Worm (Caenorhabditis elegans): ENCODE results near the gene C25D7.10.
"Not testable (repeated sequence)": the region's sequence is repeated elsewhere in the genome, so short reads cannot be mapped to it uniquely, and the experiment has no call there.

The C25D7.10 gene

ce11 chrV:15105893-15106598, 38.8 kb downstream of the C25D7.10 start, which contains the start of gene C01G10.14:
Gene C01G10.14, minus strand, starts transcription at chrV:15105943.
- TF ChIP-seq nhr-23, nhr-28, lin-15B (tag; optimal IDR thresholded peaks at IDR 0.05): not testable (repeated sequence)

ce11 chrV:15109260-15109659, 42.0 kb downstream of the C25D7.10 start, which contains the start of gene Y75B12A.2:
Gene Y75B12A.2, plus strand, starts transcription at chrV:15109560.
- TF ChIP-seq ama-1 (optimal IDR thresholded peaks at IDR 0.05) (no peak), daf-12 (tag; optimal IDR thresholded peaks at IDR 0.05) (no peak), nhr-76 (tag; optimal IDR thresholded peaks at IDR 0.05) (no peak), nhr-25 (tag; optimal IDR thresholded peaks at IDR 0.05) (no peak), elt-1 (tag; optimal IDR thresholded peaks at IDR 0.05) (no peak), unc-39 (tag; optimal IDR thresholded peaks at IDR 0.05) (no peak), nhr-11 (tag; optimal IDR thresholded peaks at IDR 0.05) (no peak), mdl-1 (tag; optimal IDR thresholded peaks at IDR 0.05) (no peak)

- TF ChIP-seq egl-5 (tag; optimal IDR thresholded peaks at IDR 0.05), result no peak
- no peak for TF ChIP-seq ceh-82 (tag; optimal IDR thresholded peaks at IDR 0.05)
- TF ChIP-seq ZK546.5 (tag; optimal IDR thresholded peaks at IDR 0.05), result no peak
- TF ChIP-seq nhr-12 (tag; optimal IDR thresholded peaks at IDR 0.05), result no peak
- no peak for TF ChIP-seq eor-1 (tag; optimal IDR thresholded peaks at IDR 0.05)
- no peak for TF ChIP-seq elt-1 (tag; optimal IDR thresholded peaks at IDR 0.05)
These were observed 44.4 kb downstream of the C25D7.10 start, which contains the start of gene T01G5.7 for ce11 chrV:15111660-15112059. Gene T01G5.7, plus strand, starts transcription at chrV:15111960.

ce11 chrV:15113992-15114391, 46.7 kb downstream of the C25D7.10 start, which contains the start of gene T01G5.6:
Gene T01G5.6, minus strand, starts transcription at chrV:15114092.
- TF ChIP-seq nhr-28 (tag; optimal IDR thresholded peaks at IDR 0.05) (no peak), skn-1 (tag; optimal IDR thresholded peaks at IDR 0.05) (no peak), nhr-237 (tag; optimal IDR thresholded peaks at IDR 0.05) (no peak), eor-1 (tag; optimal IDR thresholded peaks at IDR 0.05) (no peak), unc-62 (GFP tag; optimal IDR thresholded peaks at IDR 0.05) (no peak), egl-27 (tag; optimal IDR thresholded peaks at IDR 0.05) (no peak), ztf-11 (tag; optimal IDR thresholded peaks at IDR 0.05) (no peak)

- TF ChIP-seq skn-1 (tag; optimal IDR thresholded peaks at IDR 0.05); nhr-237 (tag; optimal IDR thresholded peaks at IDR 0.05); unc-62 (GFP tag; optimal IDR thresholded peaks at IDR 0.05): not testable (repeated sequence)
These were observed 48.7 kb downstream of the C25D7.10 start, which contains the start of gene T01G5.8 for ce11 chrV:15115968-15116367. Gene T01G5.8, plus strand, starts transcription at chrV:15116268.

All from whole organism, L3 larva.